Fruit fly (Drosophila melanogaster): Measurements from ENCODE around the gene CG42752.

CG42752 gene

dm6 chr2L:18693877-18694723, 45.8 kb downstream of the CG42752 start (continued):
- TF ChIP-seq Bgb (GFP tag; IDR thresholded peaks at IDR 0.05; ENCODE audit: partially characterized antibody), result no peak
- no peak for TF ChIP-seq bbx (GFP tag; IDR thresholded peaks at IDR 0.05; ENCODE audit: partially characterized antibody)
- peak; percentile 2 for TF ChIP-seq CG9817 (tag; optimal IDR thresholded peaks at IDR 0.05)
- no peak for TF ChIP-seq bigmax (GFP tag; optimal IDR thresholded peaks at IDR 0.05)
- TF ChIP-seq en (GFP tag; optimal IDR thresholded peaks at IDR 0.05), result peak; percentile 45
- peak; percentile 90 for TF ChIP-seq D19A (tag; optimal IDR thresholded peaks at IDR 0.05)
- peak; percentile 59; the same call in 1 of the 3 replicates for TF ChIP-seq zfh1 (GFP tag; IDR thresholded peaks at IDR 0.05)
- TF ChIP-seq CG14860 (GFP tag; IDR thresholded peaks at IDR 0.05; ENCODE audit: partially characterized antibody), result no peak
- peak; percentile 39 for TF ChIP-seq CG1602 (GFP tag; optimal IDR thresholded peaks at IDR 0.05)
- TF ChIP-seq Spps (tag; optimal IDR thresholded peaks at IDR 0.05), result no peak
- TF ChIP-seq CG12219 (GFP tag; optimal IDR thresholded peaks at IDR 0.05), result peak; percentile 58
- TF ChIP-seq CG18599 (GFP tag; optimal IDR thresholded peaks at IDR 0.05), result peak; percentile 71
- peak; percentile 56 for TF ChIP-seq Camta (GFP tag; optimal IDR thresholded peaks at IDR 0.05)
- peak; percentile 100 for TF ChIP-seq sug (tag; optimal IDR thresholded peaks at IDR 0.05)
- peak; percentile 31 for TF ChIP-seq CG12299 (tag; optimal IDR thresholded peaks at IDR 0.05)
- peak; percentile 65 for TF ChIP-seq CG2120 (GFP tag; optimal IDR thresholded peaks at IDR 0.05)
- no peak for TF ChIP-seq tll (GFP tag; optimal IDR thresholded peaks at IDR 0.05)
- TF ChIP-seq CG8765 (GFP tag; IDR thresholded peaks at IDR 0.05), result no peak
- TF ChIP-seq Nf-YA (GFP tag; IDR thresholded peaks at IDR 0.05), result peak; percentile 79
- TF ChIP-seq jumu (GFP tag; optimal IDR thresholded peaks at IDR 0.05), result peak; percentile 67
- TF ChIP-seq Ets97D (GFP tag; optimal IDR thresholded peaks at IDR 0.05), result peak; percentile 57
- peak; percentile 44 for TF ChIP-seq Nf-YC (tag; optimal IDR thresholded peaks at IDR 0.05)
- TF ChIP-seq HLHmδ (GFP tag; optimal IDR thresholded peaks at IDR 0.05), result no peak
- no peak for TF ChIP-seq Poxn (GFP tag; IDR thresholded peaks at IDR 0.05)
- peak; percentile 66 for TF ChIP-seq phol (tag; optimal IDR thresholded peaks at IDR 0.05)
- peak; percentile 84 for TF ChIP-seq CHES-1-like (GFP tag; optimal IDR thresholded peaks at IDR 0.05)
- TF ChIP-seq CG15514 (GFP tag; optimal IDR thresholded peaks at IDR 0.05), result peak; percentile 38
- TF ChIP-seq cato (GFP tag; optimal IDR thresholded peaks at IDR 0.05; ENCODE audit: borderline replicate concordance), result peak; percentile 2
- peak; percentile 34 for TF ChIP-seq nerfin-1 (tag; optimal IDR thresholded peaks at IDR 0.05)
- TF ChIP-seq MESR4 (GFP tag; optimal IDR thresholded peaks at IDR 0.05), result peak; percentile 6
- no peak for TF ChIP-seq CG6175 (GFP tag; IDR thresholded peaks at IDR 0.05)
- TF ChIP-seq CG14667 (GFP tag; IDR thresholded peaks at IDR 0.05), result 0 out of 2 replicates have a peak, but pooled peaks have one; percentile 20
- no peak for TF ChIP-seq CG15011 (GFP tag; optimal IDR thresholded peaks at IDR 0.05)
- TF ChIP-seq CG8290 (GFP tag; optimal IDR thresholded peaks at IDR 0.05), result peak; percentile 24
- peak in 1 of 2 experiments; percentile 60 for TF ChIP-seq CG8290 (tag; optimal IDR thresholded peaks at IDR 0.05)
- peak; percentile 46 for TF ChIP-seq dmrt99B (tag; optimal IDR thresholded peaks at IDR 0.05)
- TF ChIP-seq az2 (GFP tag; optimal IDR thresholded peaks at IDR 0.05), result peak; percentile 44
- TF ChIP-seq CG4730 (GFP tag; IDR thresholded peaks at IDR 0.05), result peak; percentile 61
- TF ChIP-seq CG10267 (tag; optimal IDR thresholded peaks at IDR 0.05), result peak; percentile 5
- TF ChIP-seq jigr1 (GFP tag; IDR thresholded peaks at IDR 0.05), result no peak
- no peak for TF ChIP-seq kay (GFP tag; optimal IDR thresholded peaks at IDR 0.05)
- TF ChIP-seq sisA (GFP tag; IDR thresholded peaks at IDR 0.05), result peak; percentile 54; the same call in 1 of the 2 replicates
- TF ChIP-seq CG34224 (GFP tag; IDR thresholded peaks at IDR 0.05; ENCODE audit: partially characterized antibody), result no peak; the same call in 2 of the 3 replicates
- no peak for TF ChIP-seq hbn (GFP tag; IDR thresholded peaks at IDR 0.05; ENCODE audit: partially characterized antibody)
- peak; percentile 59 for TF ChIP-seq CG1603 (tag; optimal IDR thresholded peaks at IDR 0.05)
- no peak for TF ChIP-seq ttk (GFP tag; IDR thresholded peaks at IDR 0.05)
- peak; percentile 67 for TF ChIP-seq tgo (GFP tag; IDR thresholded peaks at IDR 0.05)
- TF ChIP-seq Elba2 (GFP tag; optimal IDR thresholded peaks at IDR 0.05), result peak; percentile 72

All from whole organism, embryonic.